Worm (Caenorhabditis elegans) whole organism, L1 larva: Measurements from ENCODE around the gene C36C9.5.

Experiments
- ceh-63 ChIP-seq: fragments of 200-800 bp; sonication (Bioruptor generic); optimal IDR thresholded peaks from 2 replicates; lab custom pipeline; 2018; ENCODE audit warnings: mild to moderate bottlenecking, missing genetic modification characterization, missing compliant biosample characterization
- ces-1 ChIP-seq: fragments of 150-350 bp; optimal IDR thresholded peaks from 2 replicates; lab custom pipeline; 2014; ENCODE audit warnings: missing biosample characterization, missing genetic modification reagents, missing genetic modification characterization
- elt-2 ChIP-seq: sonication (generic microtip); optimal IDR thresholded peaks from 2 replicates; lab custom pipeline; 2016; ENCODE audit warnings: missing genetic modification characterization, mild to moderate bottlenecking, inconsistent platforms, missing compliant biosample characterization, missing genetic modification reagents
- lin-13 ChIP-seq: fragments of 150-350 bp; optimal IDR thresholded peaks from 2 replicates; lab custom pipeline; 2014; ENCODE audit warnings: missing biosample characterization, missing genetic modification reagents, missing genetic modification characterization
- lin-35 ChIP-seq, 2 experiments: fragments of 150-350 bp; optimal IDR thresholded peaks; 2 replicates each; lab custom pipeline; 2014; ENCODE audit warnings: missing biosample characterization in 2 of 2, missing genetic modification characterization in 2 of 2, missing genetic modification reagents in 2 of 2
- nhr-85 ChIP-seq: sonication (generic microtip); peaks from one replicate; lab custom pipeline; 2016; ENCODE audit warnings: missing genetic modification characterization, inconsistent platforms, missing compliant biosample characterization
- pax-3 ChIP-seq: fragments of 200-800 bp; sonication (Bioruptor generic); optimal IDR thresholded peaks from 2 replicates; lab custom pipeline; 2018; ENCODE audit warnings: mild to moderate bottlenecking, missing genetic modification characterization, moderate library complexity, missing compliant biosample characterization
- unc-62 ChIP-seq: fragments of 150-350 bp; optimal IDR thresholded peaks from 2 replicates; lab custom pipeline; 2014; ENCODE audit warnings: missing biosample characterization, missing genetic modification reagents, missing genetic modification characterization
- unc-98 ChIP-seq: fragments of 200-800 bp; sonication (Bioruptor generic); IDR thresholded peaks from 2 replicates; pipeline ENCODE4 v1.3.6; 2022; ENCODE audit warnings: missing genetic modification characterization, missing compliant biosample characterization

ce11 chrX:1706538-1706937 lies 2.8 kb upstream of the C36C9.5 start, which contains the start of gene F07G6.5:
- TF ChIP-seq lin-13 (GFP tag; lab: Kevin White, UChicago) (no peak), pax-3 (tag; lab: Kevin White, UChicago) (no peak), lin-35 (GFP tag; optimal IDR thresholded peaks at IDR 0.05; lab: Kevin White, UChicago) (no peak), ceh-63 (no peak), unc-98 (GFP tag; lab: Robert Waterston, UW) (no peak), unc-62 (GFP tag; lab: Kevin White, UChicago) (no peak), ces-1 (GFP tag; lab: Kevin White, UChicago) (no peak), nhr-85 (no peak), elt-2 (tag; lab: Kevin White, UChicago) (no peak)
